Worm (Caenorhabditis elegans) whole organism, late embryonic: ENCODE data around the gene tbx-39.
"Not testable (repeated sequence)": the region's sequence is repeated elsewhere in the genome, so short reads cannot be mapped to it uniquely, and the experiment has no call there.

ENCODE experiments used
- fkh-10 ChIP-seq: fragments of 150-350 bp; optimal IDR thresholded peaks from 2 replicates; lab custom pipeline; 2014; ENCODE audit warnings: missing biosample characterization, missing genetic modification reagents, missing genetic modification characterization
- hlh-30 ChIP-seq: sonication (generic microtip); optimal IDR thresholded peaks from 2 replicates; lab custom pipeline; 2017; ENCODE audit warnings: antibody characterized with exemption, missing genetic modification characterization, missing compliant biosample characterization; ENCODE audit not compliant: insufficient read depth
- hlh-8 ChIP-seq: sonication (generic microtip); optimal IDR thresholded peaks from 2 replicates; lab custom pipeline; 2016; ENCODE audit warnings: missing genotype, missing genetic modification characterization, missing compliant biosample characterization
- nfya-1 ChIP-seq: sonication (generic microtip); optimal IDR thresholded peaks from 2 replicates; lab custom pipeline; 2017; ENCODE audit warnings: missing genetic modification characterization, mild to moderate bottlenecking, missing compliant biosample characterization, antibody characterized with exemption, moderate library complexity
- pax-1 ChIP-seq: fragments of 150-350 bp; optimal IDR thresholded peaks from 2 replicates; lab custom pipeline; 2014; ENCODE audit warnings: missing biosample characterization, missing genetic modification characterization
- pqm-1 ChIP-seq: sonication (generic microtip); optimal IDR thresholded peaks from 2 replicates; lab custom pipeline; 2016; ENCODE audit warnings: missing genetic modification characterization, missing compliant biosample characterization
- sox-4 ChIP-seq: sonication (generic microtip); optimal IDR thresholded peaks from 2 replicates; lab custom pipeline; 2017; ENCODE audit warnings: mild to moderate bottlenecking, missing genetic modification characterization, inconsistent platforms, missing compliant biosample characterization
- unc-3 ChIP-seq, 2 experiments: fragments of 200-800 bp in 1 of 2; sonication (Bioruptor generic) in 1 of 2; sonication (generic microtip) in 1 of 2; conservative IDR thresholded peaks in 1 of 2; optimal IDR thresholded peaks in 1 of 2; 2 replicates each; pipeline versions ENCODE4 v1.3.6 to Lab custom; 2016 to 2022; ENCODE audit warnings: missing compliant biosample characterization in 2 of 2, missing genetic modification characterization in 2 of 2, missing genetic modification reagents in 1 of 2

DNA sequence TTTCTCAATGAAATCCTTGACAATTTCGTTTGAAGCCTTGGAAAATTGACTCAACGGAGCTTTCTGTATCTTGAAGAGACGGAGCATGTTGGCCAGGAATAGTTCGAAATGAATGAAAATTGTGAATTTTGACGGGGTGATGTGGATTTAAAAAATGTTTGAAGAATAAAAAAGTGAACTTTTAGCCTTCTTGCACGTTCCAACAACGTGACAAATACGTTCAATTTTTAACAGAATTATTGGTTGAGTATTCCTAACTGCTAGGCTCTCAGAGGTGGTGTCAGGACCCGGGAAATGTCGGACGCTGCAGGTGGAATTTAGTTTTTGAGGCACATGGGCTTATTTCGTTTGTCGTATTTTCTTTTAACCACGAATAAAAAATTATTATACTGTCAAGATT, 12.1 kb upstream of the tbx-39 start, which contains the start of gene Y73F8A.12:
- not testable (repeated sequence) for TF ChIP-seq sox-4 (tag; lab: Kevin White, UChicago); pax-1 (tag; lab: Kevin White, UChicago); unc-3 (GFP tag; conservative IDR thresholded peaks at IDR 0.05; lab: Robert Waterston, UW); unc-3 (tag; optimal IDR thresholded peaks at IDR 0.05; lab: Kevin White, UChicago); nfya-1 (tag; lab: Kevin White, UChicago); fkh-10 (GFP tag; lab: Kevin White, UChicago); hlh-30 (tag; lab: Kevin White, UChicago); hlh-8 (tag; lab: Kevin White, UChicago); pqm-1 (tag; lab: Kevin White, UChicago)
